Worm (Caenorhabditis elegans): ENCODE measurements around the gene srab-1.

DNA sequence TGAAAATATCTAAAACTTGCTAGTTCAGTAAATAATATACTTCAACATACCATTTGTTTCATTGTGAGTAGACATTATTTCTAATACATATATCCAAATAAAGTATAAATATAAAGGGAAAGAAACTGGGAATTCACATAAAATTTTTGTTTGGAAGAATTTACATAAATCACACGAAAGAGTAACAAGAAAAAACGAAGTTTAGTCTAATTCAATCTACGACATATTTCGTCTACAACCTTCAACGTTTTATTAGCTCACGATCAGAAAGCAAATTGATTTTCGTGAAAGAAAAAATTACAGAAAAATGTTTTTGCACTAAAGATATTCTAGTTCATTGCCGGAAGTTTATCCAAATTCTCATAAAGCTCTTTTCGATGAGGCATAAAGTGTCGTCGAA is 4.9 kb downstream of the srab-1 start, which contains the start of gene C04F5.2:
- TF ChIP-seq aly-2 (tag; optimal IDR thresholded peaks at IDR 0.05) = no peak
- no peak for TF ChIP-seq jun-1 (tag; optimal IDR thresholded peaks at IDR 0.05)
- no peak for TF ChIP-seq mdl-1 (tag; optimal IDR thresholded peaks at IDR 0.05)
- no peak for TF ChIP-seq ama-1 (optimal IDR thresholded peaks at IDR 0.05)
- TF ChIP-seq egl-27 (tag; optimal IDR thresholded peaks at IDR 0.05) = no peak
- no peak for TF ChIP-seq lin-39 (tag; optimal IDR thresholded peaks at IDR 0.05)
- no peak for TF ChIP-seq ceh-82 (tag; optimal IDR thresholded peaks at IDR 0.05)
- no peak for TF ChIP-seq cey-2 (tag; optimal IDR thresholded peaks at IDR 0.05; ENCODE audit: borderline replicate concordance, insufficient read depth)
- no peak for TF ChIP-seq tra-1 (GFP tag; IDR thresholded peaks at IDR 0.05)
- no peak for TF ChIP-seq pha-4 (GFP tag; IDR thresholded peaks at IDR 0.05)
- no peak for TF ChIP-seq pha-4 (tag; optimal IDR thresholded peaks at IDR 0.05)
- TF ChIP-seq nhr-237 (tag; optimal IDR thresholded peaks at IDR 0.05) = no peak
